Worm (Caenorhabditis elegans) whole organism, midembryonic: ENCODE data around the gene C08B6.14.

Experiments used
- med-1 ChIP-seq: sonication (generic microtip); optimal IDR thresholded peaks from 2 replicates; lab custom pipeline; 2017; ENCODE audit warnings: missing genetic modification characterization, mild to moderate bottlenecking, missing compliant biosample characterization, antibody characterized with exemption, missing genetic modification reagents; ENCODE audit not compliant: insufficient read depth
- tab-1 ChIP-seq: fragments of 200-800 bp; sonication (Bioruptor generic); IDR thresholded peaks from 2 replicates; pipeline ENCODE4 v1.3.6; 2022; ENCODE audit warnings: missing genetic modification characterization, missing compliant biosample characterization
- ztf-23 ChIP-seq: fragments of 200-800 bp; sonication (Bioruptor generic); IDR thresholded peaks from 2 replicates; pipeline ENCODE4 v1.3.6; 2022; ENCODE audit warnings: missing genetic modification reagents, missing genetic modification characterization, missing compliant biosample characterization

DNA sequence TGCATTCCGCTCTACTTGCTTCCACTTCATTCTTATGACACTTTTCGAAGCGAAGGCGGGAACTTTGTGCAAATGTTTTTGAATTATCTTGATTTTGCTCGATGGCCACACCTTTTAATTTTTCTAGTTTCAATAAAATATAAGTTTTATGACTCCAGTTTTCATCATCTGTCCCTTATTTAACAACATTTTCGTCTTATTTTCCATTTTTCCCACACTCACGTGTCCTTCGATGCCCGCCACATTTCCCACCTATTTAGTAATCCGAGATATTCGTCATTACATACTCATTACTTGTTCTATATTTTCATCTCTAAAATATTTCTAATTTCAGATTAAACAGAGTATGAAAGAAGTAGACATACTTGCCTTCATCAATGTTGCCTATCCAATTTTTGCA is 7.4 kb downstream of the C08B6.14 start, which contains the start of gene srd-49:
- no peak for TF ChIP-seq tab-1 (GFP tag; lab: Robert Waterston, UW)
- no peak for TF ChIP-seq med-1 (GFP tag; lab: Kevin White, UChicago)
- no peak for TF ChIP-seq ztf-23 (GFP tag; lab: Robert Waterston, UW)
